Fruit fly (Drosophila melanogaster) whole organism, pupa: ENCODE data around the gene Tob.

Source experiments
- CG10348 ChIP-seq: fragments of 200-800 bp; sonication (Bioruptor generic); IDR thresholded peaks from 2 replicates; pipeline ENCODE4 v1.3.6; 2022; ENCODE audit warnings: missing biosample characterization, missing genetic modification characterization
- CG17806 ChIP-seq: fragments of 200-800 bp; sonication (Bioruptor generic); optimal IDR thresholded peaks from 2 replicates; lab custom pipeline; 2018; ENCODE audit warnings: missing biosample characterization, mild to moderate bottlenecking, missing genetic modification characterization, moderate library complexity
- CG9948 ChIP-seq: fragments of 200-800 bp; sonication (Bioruptor generic); optimal IDR thresholded peaks from 2 replicates; lab custom pipeline; 2018; ENCODE audit warnings: missing biosample characterization, mild to moderate bottlenecking, missing genetic modification characterization, moderate library complexity
- D1 ChIP-seq: fragments of 200-800 bp; sonication (Bioruptor generic); optimal IDR thresholded peaks from 2 replicates; lab custom pipeline; 2018; ENCODE audit warnings: missing biosample characterization, mild to moderate bottlenecking, missing genetic modification characterization, moderate library complexity
- EcR ChIP-seq: fragments of 200-800 bp; sonication (Bioruptor generic); optimal IDR thresholded peaks from 3 replicates; lab custom pipeline; 2019; ENCODE audit warnings: missing biosample characterization, missing genetic modification characterization, mild to moderate bottlenecking, moderate library complexity, missing genetic modification reagents
- Ets98B ChIP-seq: fragments of 200-800 bp; sonication (Bioruptor generic); IDR thresholded peaks from 2 replicates; pipeline ENCODE4 v1.3.6; 2022; ENCODE audit warnings: missing biosample characterization, missing genetic modification characterization
- fd96Ca ChIP-seq: fragments of 200-800 bp; sonication (Bioruptor generic); IDR thresholded peaks from 3 replicates; pipeline ENCODE4 v1.3.6; 2022; ENCODE audit warnings: missing biosample characterization, missing genetic modification characterization
- rn ChIP-seq: fragments of 200-800 bp; sonication (Bioruptor generic); IDR thresholded peaks from 2 replicates; pipeline ENCODE4 v1.3.6; 2022; ENCODE audit warnings: missing biosample characterization, missing genetic modification characterization

DNA sequence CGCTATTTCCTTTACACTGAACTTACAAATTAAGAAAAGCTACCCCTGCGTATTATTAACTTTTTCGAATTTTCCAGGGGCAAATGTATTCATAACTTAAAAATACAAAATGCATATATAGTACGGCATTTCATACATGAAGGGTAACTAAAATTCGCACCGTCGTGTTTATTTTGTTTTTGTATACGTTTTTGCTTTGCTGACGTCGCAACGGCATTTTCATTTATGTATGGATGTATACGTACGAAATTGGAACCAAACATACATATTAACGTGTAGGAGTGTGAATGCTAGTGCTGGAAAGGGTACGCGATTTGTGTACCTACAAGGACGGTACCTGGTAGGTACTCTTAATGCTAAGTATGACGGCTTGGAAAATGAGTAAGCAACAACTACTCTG lies 19.1 kb downstream of the Tob start:
- TF ChIP-seq CG17806, result no peak
- no peak for TF ChIP-seq EcR (GFP tag; lab: Kevin White, UChicago)
- TF ChIP-seq rn (GFP tag; lab: Robert Waterston, UW), result no peak
- no peak; the same call in 1 of the 2 replicates for TF ChIP-seq Ets98B (GFP tag; lab: Robert Waterston, UW)
- TF ChIP-seq CG9948 (tag; lab: Kevin White, UChicago), result no peak
- no peak for TF ChIP-seq CG10348
- no peak for TF ChIP-seq D1 (tag; lab: Kevin White, UChicago)
- no peak for TF ChIP-seq fd96Ca (GFP tag; lab: Robert Waterston, UW)
